Worm (Caenorhabditis elegans) whole organism, L3 larva: ENCODE data around the gene spd-3.

Source experiments
- R02D3.7 ChIP-seq: fragments of 150-350 bp; optimal IDR thresholded peaks from 2 replicates; lab custom pipeline; 2014; ENCODE audit warnings: missing biosample characterization, missing genetic modification characterization
- ZK546.5 ChIP-seq: sonication (generic microtip); optimal IDR thresholded peaks from 2 replicates; lab custom pipeline; 2017; ENCODE audit warnings: missing biosample characterization, missing genetic modification characterization
- ama-1 ChIP-seq: fragments of 150-350 bp; optimal IDR thresholded peaks from 2 replicates; lab custom pipeline; 2018
- ceh-16 ChIP-seq: sonication (generic microtip); optimal IDR thresholded peaks from 2 replicates; lab custom pipeline; 2017; ENCODE audit warnings: missing biosample characterization, missing genetic modification characterization
- ceh-28 ChIP-seq: fragments of 150-350 bp; optimal IDR thresholded peaks from 2 replicates; lab custom pipeline; 2014; ENCODE audit warnings: missing biosample characterization, missing genetic modification reagents, missing genetic modification characterization
- ceh-82 ChIP-seq: fragments of 150-350 bp; optimal IDR thresholded peaks from 2 replicates; lab custom pipeline; 2014; ENCODE audit warnings: missing biosample characterization, missing genetic modification characterization
- egl-27 ChIP-seq: sonication (generic microtip); optimal IDR thresholded peaks from 4 replicates; lab custom pipeline; 2017; ENCODE audit warnings: missing biosample characterization, missing genetic modification reagents, missing genetic modification characterization
- elt-1 ChIP-seq: fragments of 150-350 bp; optimal IDR thresholded peaks from 2 replicates; lab custom pipeline; 2014; ENCODE audit warnings: missing biosample characterization, missing genetic modification characterization
- elt-2 ChIP-seq: sonication (generic microtip); optimal IDR thresholded peaks from 2 replicates; lab custom pipeline; 2016; ENCODE audit warnings: missing genetic modification reagents, mild to moderate bottlenecking, missing genetic modification characterization, missing compliant biosample characterization
- elt-3 ChIP-seq, 3 experiments: fragments of 150-350 bp in 1 of 3; sonication (generic microtip) in 2 of 3; optimal IDR thresholded peaks; 2 replicates in 2 of 3; 4 replicates in 1 of 3; lab custom pipeline; 2014 to 2017; ENCODE audit warnings: missing biosample characterization in 3 of 3, missing genetic modification characterization in 3 of 3
- eor-1 ChIP-seq, 2 experiments: fragments of 150-350 bp; optimal IDR thresholded peaks; 2 replicates each; lab custom pipeline; 2014 to 2018; ENCODE audit warnings: missing biosample characterization in 2 of 2, missing genetic modification characterization in 2 of 2
- fkh-2 ChIP-seq: fragments of 150-350 bp; optimal IDR thresholded peaks from 2 replicates; lab custom pipeline; 2014; ENCODE audit warnings: missing biosample characterization, missing genetic modification reagents, missing genetic modification characterization
- jun-1 ChIP-seq: fragments of 150-350 bp; optimal IDR thresholded peaks from 2 replicates; lab custom pipeline; 2014; ENCODE audit warnings: missing biosample characterization, missing genetic modification reagents, missing genetic modification characterization
- lin-15B ChIP-seq: fragments of 150-350 bp; optimal IDR thresholded peaks from 2 replicates; lab custom pipeline; 2014; ENCODE audit warnings: missing biosample characterization, missing genetic modification characterization
- lin-39 ChIP-seq: fragments of 150-350 bp; optimal IDR thresholded peaks from 2 replicates; lab custom pipeline; 2018; ENCODE audit warnings: missing biosample characterization, missing genetic modification reagents, missing genetic modification characterization
- mdl-1 ChIP-seq: fragments of 150-350 bp; optimal IDR thresholded peaks from 2 replicates; lab custom pipeline; 2014; ENCODE audit warnings: missing biosample characterization, missing genetic modification characterization
- mml-1 ChIP-seq: fragments of 150-350 bp; sonication (generic microtip); optimal IDR thresholded peaks from 3 replicates; lab custom pipeline; 2014; ENCODE audit warnings: missing biosample characterization, missing genetic modification characterization
- nfya-1 ChIP-seq: sonication (generic microtip); optimal IDR thresholded peaks from 2 replicates; lab custom pipeline; 2017; ENCODE audit warnings: missing genetic modification characterization, mild to moderate bottlenecking, missing compliant biosample characterization, antibody characterized with exemption, moderate library complexity; ENCODE audit not compliant: insufficient read depth
- nhr-11 ChIP-seq: fragments of 150-350 bp; optimal IDR thresholded peaks from 2 replicates; lab custom pipeline; 2014; ENCODE audit warnings: missing biosample characterization, missing genetic modification characterization
- nhr-23 ChIP-seq: fragments of 150-350 bp; optimal IDR thresholded peaks from 2 replicates; lab custom pipeline; 2014; ENCODE audit warnings: missing biosample characterization, missing genetic modification reagents, missing genetic modification characterization
- nhr-28 ChIP-seq: fragments of 150-350 bp; optimal IDR thresholded peaks from 2 replicates; lab custom pipeline; 2014; ENCODE audit warnings: missing biosample characterization, missing genetic modification characterization
- nhr-43 ChIP-seq: sonication (generic microtip); optimal IDR thresholded peaks from 2 replicates; lab custom pipeline; 2016; ENCODE audit warnings: mild to moderate bottlenecking, missing genetic modification characterization, missing compliant biosample characterization; ENCODE audit not compliant: poor library complexity, severe bottlenecking
- nhr-76 ChIP-seq: fragments of 150-350 bp; sonication (generic microtip); optimal IDR thresholded peaks from 5 replicates; lab custom pipeline; 2014; ENCODE audit warnings: missing biosample characterization, missing genetic modification characterization
- nhr-77 ChIP-seq: fragments of 150-350 bp; optimal IDR thresholded peaks from 2 replicates; lab custom pipeline; 2014; ENCODE audit warnings: missing biosample characterization, missing genetic modification characterization
- pha-4 ChIP-seq: fragments of 150-350 bp; optimal IDR thresholded peaks from 2 replicates; lab custom pipeline; 2014; ENCODE audit warnings: missing biosample characterization, missing genetic modification reagents, missing genetic modification characterization
- pqm-1 ChIP-seq: fragments of 150-350 bp; optimal IDR thresholded peaks from 2 replicates; lab custom pipeline; 2017; ENCODE audit warnings: missing biosample characterization, missing genetic modification characterization, inconsistent platforms
- sea-2 ChIP-seq: fragments of 150-350 bp; sonication (generic microtip); optimal IDR thresholded peaks from 4 replicates; lab custom pipeline; 2014; ENCODE audit warnings: missing biosample characterization, missing genetic modification reagents, missing genetic modification characterization
- skn-1 ChIP-seq: fragments of 150-350 bp; optimal IDR thresholded peaks from 2 replicates; lab custom pipeline; 2014; ENCODE audit warnings: missing biosample characterization, missing genetic modification characterization
- snpc-4 ChIP-seq: fragments of 150-350 bp; optimal IDR thresholded peaks from 2 replicates; lab custom pipeline; 2014; ENCODE audit warnings: missing biosample characterization, missing genetic modification characterization
- tbx-2 ChIP-seq: sonication (generic microtip); optimal IDR thresholded peaks from 2 replicates; lab custom pipeline; 2016; ENCODE audit warnings: mild to moderate bottlenecking, missing genetic modification characterization, missing compliant biosample characterization
- unc-39 ChIP-seq: sonication (generic microtip); optimal IDR thresholded peaks from 4 replicates; lab custom pipeline; 2017; ENCODE audit warnings: missing biosample characterization, missing genetic modification characterization
- unc-62 ChIP-seq: fragments of 150-350 bp; sonication (generic microtip); optimal IDR thresholded peaks from 4 replicates; lab custom pipeline; 2014; ENCODE audit warnings: missing biosample characterization, missing genetic modification reagents, missing genetic modification characterization
- ztf-4 ChIP-seq: fragments of 150-350 bp; optimal IDR thresholded peaks from 2 replicates; lab custom pipeline; 2014; ENCODE audit warnings: missing biosample characterization, missing genetic modification characterization

The spd-3 gene

DNA sequence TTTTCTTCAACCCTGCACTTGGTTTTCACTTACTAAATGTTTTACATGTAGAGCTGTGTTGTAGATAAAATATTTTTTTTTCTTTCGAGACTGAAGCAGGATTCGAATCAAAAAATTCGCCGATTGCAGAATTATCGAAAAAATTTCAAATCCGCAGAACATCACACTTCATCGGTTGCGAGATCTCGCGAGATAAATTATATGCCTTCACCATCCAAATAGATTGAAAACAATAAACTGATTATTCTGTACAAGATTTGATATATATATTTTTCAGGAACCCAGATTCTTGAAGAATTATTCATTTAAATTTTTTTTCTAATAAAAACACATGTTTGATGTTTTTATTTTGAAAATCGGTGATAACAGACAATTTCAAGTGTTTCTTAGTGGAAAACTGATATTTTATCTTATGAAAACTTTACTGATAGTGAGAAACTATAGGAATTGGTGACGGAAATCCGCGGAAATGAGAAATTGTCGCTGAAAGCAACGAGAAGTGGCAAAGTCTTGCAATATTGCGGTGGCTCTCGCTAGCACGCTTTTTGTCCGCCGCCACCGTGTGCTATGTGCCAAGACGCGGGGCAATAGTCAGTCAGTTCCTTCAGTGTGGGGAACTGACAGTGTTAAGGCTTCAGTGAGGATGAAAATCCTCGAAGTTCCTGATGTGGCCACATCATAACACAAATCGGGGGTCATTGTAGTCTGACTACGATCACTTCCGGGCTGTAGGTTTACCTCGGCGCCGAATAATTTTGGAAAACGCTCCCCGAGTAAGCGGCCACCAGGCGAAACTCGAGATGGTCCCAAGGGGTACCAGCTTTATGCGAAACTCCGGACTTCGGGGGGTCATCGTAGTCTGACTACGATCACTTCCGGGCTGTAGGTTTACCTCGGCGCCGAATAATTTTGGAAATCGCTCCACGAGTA is 30.1 kb downstream of the spd-3 start:
- TF ChIP-seq nhr-77 (tag; lab: Kevin White, UChicago) (peak; percentile 8), snpc-4 (tag; lab: Kevin White, UChicago) (peak; percentile 33), unc-39 (no peak), elt-2 (tag; lab: Kevin White, UChicago) (peak; percentile 15), mdl-1 (no peak), elt-3 (tag; optimal IDR thresholded peaks at IDR 0.05; lab: Kevin White, UChicago) (no peak), nhr-43 (tag; lab: Kevin White, UChicago) (peak; percentile 31), jun-1 (tag; lab: Kevin White, UChicago) (peak; percentile 16), mml-1 (tag; lab: Kevin White, UChicago) (no peak), egl-27 (tag; lab: Kevin White, UChicago) (no peak), ama-1 (lab: Kevin White, UChicago) (no peak)

ce11 chrIV:6793310-6793966 is 30.9 kb downstream of the spd-3 start:
- no peak for TF ChIP-seq eor-1 (tag; optimal IDR thresholded peaks at IDR 0.05; lab: Kevin White, UChicago)
- no peak for TF ChIP-seq ama-1 (lab: Kevin White, UChicago)
- TF ChIP-seq nhr-77 (tag; lab: Kevin White, UChicago), result no peak
- TF ChIP-seq ZK546.5, result no peak
- TF ChIP-seq pqm-1 (tag; lab: Kevin White, UChicago), result no peak
- TF ChIP-seq skn-1, result no peak
- no peak for TF ChIP-seq R02D3.7 (tag; lab: Kevin White, UChicago)
- TF ChIP-seq mml-1 (tag; lab: Kevin White, UChicago), result no peak
- no peak for TF ChIP-seq ceh-82 (tag; lab: Kevin White, UChicago)
- no peak for TF ChIP-seq ceh-16
- no peak for TF ChIP-seq elt-3 (tag; optimal IDR thresholded peaks at IDR 0.05; lab: Kevin White, UChicago)
- no peak for TF ChIP-seq nhr-76 (tag; lab: Kevin White, UChicago)
- no peak for TF ChIP-seq nhr-43 (tag; lab: Kevin White, UChicago)
- no peak for TF ChIP-seq unc-39
- no peak for TF ChIP-seq unc-62
- no peak for TF ChIP-seq tbx-2 (tag; lab: Kevin White, UChicago)
- TF ChIP-seq lin-39 (tag; lab: Kevin White, UChicago), result no peak
- no peak for TF ChIP-seq ztf-4 (tag; lab: Kevin White, UChicago)

DNA sequence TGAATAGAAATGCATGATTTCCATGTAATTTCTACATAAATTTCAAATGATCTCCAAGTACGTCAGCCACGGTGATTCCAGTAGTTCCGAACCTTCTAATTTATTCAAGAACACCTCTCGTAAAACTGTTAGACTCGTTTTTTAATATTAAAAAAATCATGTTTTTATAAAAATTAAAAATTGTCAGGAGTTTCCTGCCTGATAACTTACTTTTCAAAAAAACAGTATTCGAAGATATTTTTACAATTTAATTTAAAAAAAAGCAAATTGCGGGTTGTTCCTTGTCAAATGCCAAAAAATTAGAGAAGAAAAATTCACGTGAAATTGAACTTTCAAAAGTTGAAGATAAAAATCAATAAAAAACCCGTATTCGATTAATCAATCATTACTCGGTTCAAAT is 33.0 kb downstream of the spd-3 start, which contains the start of the genes C17H12.3 and C17H12.12:
Gene C17H12.3, minus strand, starts transcription at position 101 of the 400 bp plus-strand sequence.
Gene C17H12.12, plus strand, starts transcription at position 396 of the 400 bp plus-strand sequence.
- TF ChIP-seq ztf-4 (tag; lab: Kevin White, UChicago) (no peak), nhr-11 (no peak), ama-1 (lab: Kevin White, UChicago) (no peak), jun-1 (tag; lab: Kevin White, UChicago) (no peak), nfya-1 (no peak), elt-3 (tag; optimal IDR thresholded peaks at IDR 0.05; lab: Kevin White, UChicago) (no peak), sea-2 (GFP tag; lab: Kevin White, UChicago) (no peak), pqm-1 (tag; lab: Kevin White, UChicago) (no peak), ceh-28 (tag; lab: Kevin White, UChicago) (no peak), nhr-23 (tag; lab: Kevin White, UChicago) (no peak), nhr-76 (tag; lab: Kevin White, UChicago) (no peak), pha-4 (tag; lab: Kevin White, UChicago) (no peak), mml-1 (tag; lab: Kevin White, UChicago) (no peak), lin-15B (tag; lab: Kevin White, UChicago) (no peak), fkh-2 (no peak), nhr-28 (tag; lab: Kevin White, UChicago) (no peak), elt-1 (tag; lab: Kevin White, UChicago) (no peak), ceh-82 (tag; lab: Kevin White, UChicago) (no peak)
- TF ChIP-seq, all 47 proteins: peak for 0
